Worm (Caenorhabditis elegans) whole organism, mixed stage, embryonic: ENCODE data around the gene ZC21.10.

Experiments
- blmp-1 ChIP-seq: fragments of 150-350 bp; optimal IDR thresholded peaks from 2 replicates; lab custom pipeline; 2014; ENCODE audit warnings: missing biosample characterization, missing genetic modification characterization
- mep-1 ChIP-seq: fragments of 150-350 bp; optimal IDR thresholded peaks from 2 replicates; lab custom pipeline; 2017; ENCODE audit warnings: missing biosample characterization, missing genetic modification reagents, missing genetic modification characterization, inconsistent platforms
- nhr-12 ChIP-seq: fragments of 150-350 bp; optimal IDR thresholded peaks from 2 replicates; lab custom pipeline; 2014; ENCODE audit warnings: missing biosample characterization, missing genetic modification characterization

DNA sequence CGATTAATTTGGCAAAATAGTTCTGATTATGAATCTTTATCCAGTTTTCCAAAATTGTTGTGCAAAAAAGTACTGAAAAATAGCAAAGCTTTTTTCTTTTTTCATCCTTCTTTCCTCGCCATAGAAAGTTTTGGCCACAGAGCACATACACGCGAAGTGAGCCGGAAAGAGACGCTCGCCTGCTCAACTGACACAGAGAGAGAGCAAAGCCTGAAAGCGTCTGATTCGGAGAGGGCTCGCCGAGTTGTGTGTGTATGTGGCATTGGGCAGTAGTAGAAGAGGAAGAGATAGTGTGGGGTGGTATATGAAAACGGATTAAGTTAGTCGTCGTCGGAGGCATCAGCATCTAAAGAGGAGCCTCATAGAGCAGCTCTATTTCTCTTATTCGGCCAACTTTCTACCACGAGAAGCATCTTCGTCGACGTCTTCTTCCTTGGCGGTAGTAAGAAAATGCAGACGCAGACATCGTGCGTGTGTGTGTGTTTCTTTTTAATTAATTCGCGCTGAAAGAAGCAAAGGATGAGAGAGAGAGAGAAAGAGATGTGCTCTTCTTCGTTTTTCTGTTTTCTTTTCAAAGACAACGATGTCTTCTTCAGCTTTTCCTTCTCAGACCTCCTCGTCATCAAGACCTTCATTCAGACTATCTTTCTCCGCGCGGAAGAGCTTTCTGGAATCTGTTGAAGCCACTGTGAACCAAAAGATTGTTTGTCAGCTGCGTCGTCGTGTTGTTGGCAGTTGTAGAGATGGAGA lies 20.1 kb upstream of the ZC21.10 start:
- TF ChIP-seq mep-1 (tag; lab: Kevin White, UChicago) (no peak), blmp-1 (tag; lab: Kevin White, UChicago) (no peak), nhr-12 (no peak)
